Worm (Caenorhabditis elegans): ENCODE data around the gene C44C10.12.

ce11 chrX:11650751-11651150 lies 46.0 kb upstream of the C44C10.12 start, which contains the start of gene cutl-11:
- TF ChIP-seq ama-1 (optimal IDR thresholded peaks at IDR 0.05): no peak
- no peak for TF ChIP-seq aly-1 (tag; optimal IDR thresholded peaks at IDR 0.05)
- TF ChIP-seq tbx-37 (GFP tag; conservative IDR thresholded peaks at IDR 0.05): no peak
